Worm (Caenorhabditis elegans) whole organism, mixed stage, embryonic: ENCODE results near the gene F42G10.1.

Source experiments
- M03D4.4 ChIP-seq: sonication (generic microtip); optimal IDR thresholded peaks from 2 replicates; lab custom pipeline; 2017; ENCODE audit warnings: mild to moderate bottlenecking, missing genetic modification characterization, missing compliant biosample characterization
- bed-3 ChIP-seq: fragments of 200-800 bp; sonication (Bioruptor generic); optimal IDR thresholded peaks from 3 replicates; lab custom pipeline; 2018; ENCODE audit warnings: mild to moderate bottlenecking, missing genetic modification characterization, moderate library complexity, missing compliant biosample characterization
- blmp-1 ChIP-seq: fragments of 150-350 bp; optimal IDR thresholded peaks from 2 replicates; lab custom pipeline; 2014; ENCODE audit warnings: missing biosample characterization, missing genetic modification characterization
- ceh-39 ChIP-seq: fragments of 150-350 bp; optimal IDR thresholded peaks from 2 replicates; lab custom pipeline; 2014; ENCODE audit warnings: missing biosample characterization, missing genetic modification characterization
- ceh-43 ChIP-seq: fragments of 200-800 bp; sonication (Bioruptor generic); optimal IDR thresholded peaks from 2 replicates; lab custom pipeline; 2018; ENCODE audit warnings: mild to moderate bottlenecking, missing genetic modification characterization, moderate library complexity, missing compliant biosample characterization
- ceh-83 ChIP-seq: fragments of 200-800 bp; sonication (Bioruptor generic); optimal IDR thresholded peaks from 2 replicates; lab custom pipeline; 2018; ENCODE audit warnings: mild to moderate bottlenecking, missing genetic modification characterization, missing compliant biosample characterization
- ces-1 ChIP-seq: fragments of 150-350 bp; optimal IDR thresholded peaks from 2 replicates; lab custom pipeline; 2014; ENCODE audit warnings: missing biosample characterization, missing genetic modification reagents, missing genetic modification characterization
- drap-1 ChIP-seq: fragments of 200-800 bp; sonication (Bioruptor generic); optimal IDR thresholded peaks from 3 replicates; lab custom pipeline; 2018; ENCODE audit warnings: mild to moderate bottlenecking, missing genetic modification characterization, missing compliant biosample characterization
- elt-1 ChIP-seq: sonication (generic microtip); optimal IDR thresholded peaks from 2 replicates; lab custom pipeline; 2017; ENCODE audit warnings: missing genetic modification characterization, mild to moderate bottlenecking, missing compliant biosample characterization, antibody characterized with exemption, moderate library complexity, borderline replicate concordance; ENCODE audit not compliant: insufficient read depth
- elt-3 ChIP-seq: fragments of 150-350 bp; optimal IDR thresholded peaks from 2 replicates; lab custom pipeline; 2014; ENCODE audit warnings: missing biosample characterization, missing genetic modification characterization
- flh-1 ChIP-seq: fragments of 200-800 bp; sonication (Bioruptor generic); optimal IDR thresholded peaks from 2 replicates; lab custom pipeline; 2018; ENCODE audit warnings: mild to moderate bottlenecking, missing genetic modification characterization, moderate library complexity, missing compliant biosample characterization
- ham-2 ChIP-seq: fragments of 200-800 bp; sonication (Bioruptor generic); optimal IDR thresholded peaks from 2 replicates; lab custom pipeline; 2018; ENCODE audit warnings: mild to moderate bottlenecking, missing genetic modification characterization, missing compliant biosample characterization
- hlh-1 ChIP-seq: fragments of 150-350 bp; optimal IDR thresholded peaks from 2 replicates; lab custom pipeline; 2014; ENCODE audit warnings: missing biosample characterization, missing genetic modification reagents, missing genetic modification characterization
- lin-13 ChIP-seq: fragments of 150-350 bp; optimal IDR thresholded peaks from 2 replicates; lab custom pipeline; 2014; ENCODE audit warnings: missing biosample characterization, missing genetic modification characterization
- lin-32 ChIP-seq: fragments of 200-800 bp; sonication (Bioruptor generic); optimal IDR thresholded peaks from 2 replicates; lab custom pipeline; 2018; ENCODE audit warnings: mild to moderate bottlenecking, missing genetic modification characterization, missing compliant biosample characterization
- lsy-2 ChIP-seq: fragments of 150-350 bp; optimal IDR thresholded peaks from 2 replicates; lab custom pipeline; 2014; ENCODE audit warnings: missing biosample characterization, missing genetic modification characterization
- mab-5 ChIP-seq: fragments of 150-350 bp; optimal IDR thresholded peaks from 2 replicates; lab custom pipeline; 2014; ENCODE audit warnings: missing biosample characterization, missing genetic modification characterization
- mep-1 ChIP-seq: fragments of 150-350 bp; optimal IDR thresholded peaks from 2 replicates; lab custom pipeline; 2017; ENCODE audit warnings: missing biosample characterization, missing genetic modification reagents, missing genetic modification characterization, inconsistent platforms
- mls-2 ChIP-seq: sonication (generic microtip); optimal IDR thresholded peaks from 2 replicates; lab custom pipeline; 2016; ENCODE audit warnings: mild to moderate bottlenecking, missing genetic modification characterization, moderate library complexity, missing compliant biosample characterization
- nhr-12 ChIP-seq: fragments of 150-350 bp; optimal IDR thresholded peaks from 2 replicates; lab custom pipeline; 2014; ENCODE audit warnings: missing biosample characterization, missing genetic modification characterization
- nhr-2 ChIP-seq: fragments of 150-350 bp; optimal IDR thresholded peaks from 2 replicates; lab custom pipeline; 2014; ENCODE audit warnings: missing biosample characterization, missing genetic modification characterization
- nhr-28 ChIP-seq: fragments of 150-350 bp; optimal IDR thresholded peaks from 2 replicates; lab custom pipeline; 2014; ENCODE audit warnings: missing biosample characterization, missing genetic modification characterization
- nhr-76 ChIP-seq: sonication (generic microtip); optimal IDR thresholded peaks from 2 replicates; lab custom pipeline; 2017; ENCODE audit warnings: missing biosample characterization, missing genetic modification characterization
- sem-2 ChIP-seq: fragments of 200-800 bp; sonication (Bioruptor generic); optimal IDR thresholded peaks from 2 replicates; lab custom pipeline; 2018; ENCODE audit warnings: mild to moderate bottlenecking, missing genetic modification characterization, missing compliant biosample characterization
- snpc-4 ChIP-seq: fragments of 150-350 bp; optimal IDR thresholded peaks from 2 replicates; lab custom pipeline; 2014; ENCODE audit warnings: missing biosample characterization, missing genetic modification characterization
- sptf-1 ChIP-seq: sonication (generic microtip); optimal IDR thresholded peaks from 2 replicates; lab custom pipeline; 2017; ENCODE audit warnings: mild to moderate bottlenecking, missing genetic modification characterization, moderate library complexity, missing compliant biosample characterization
- tbx-8 ChIP-seq: fragments of 200-800 bp; sonication (Bioruptor generic); optimal IDR thresholded peaks from 2 replicates; lab custom pipeline; 2018; ENCODE audit warnings: mild to moderate bottlenecking, missing genetic modification characterization, moderate library complexity, missing compliant biosample characterization
- unc-39 ChIP-seq: fragments of 150-350 bp; optimal IDR thresholded peaks from 2 replicates; lab custom pipeline; 2014; ENCODE audit warnings: missing biosample characterization, missing genetic modification characterization
- unc-62 ChIP-seq: fragments of 150-350 bp; optimal IDR thresholded peaks from 2 replicates; lab custom pipeline; 2014; ENCODE audit warnings: missing biosample characterization, missing genetic modification reagents, missing genetic modification characterization
- zip-8 ChIP-seq: fragments of 150-350 bp; optimal IDR thresholded peaks from 2 replicates; lab custom pipeline; 2014; ENCODE audit warnings: missing biosample characterization, missing genetic modification characterization
- ztf-11 ChIP-seq: fragments of 150-350 bp; optimal IDR thresholded peaks from 2 replicates; lab custom pipeline; 2014; ENCODE audit warnings: missing biosample characterization, missing genetic modification characterization

The F42G10.1 gene

ce11 chrX:10058332-10058731 lies 36.4 kb upstream of the F42G10.1 start, which contains the start of gene ZC373.2:
TSS of gene ZC373.2 (minus strand) at chrX:10058432.
- TF ChIP-seq ceh-39 (tag; lab: Kevin White, UChicago) (no peak), ham-2 (GFP tag; lab: Kevin White, UChicago) (no peak), unc-39 (tag; lab: Kevin White, UChicago) (no peak), lin-32 (GFP tag; lab: Kevin White, UChicago) (no peak), mls-2 (no peak), mep-1 (tag; lab: Kevin White, UChicago) (no peak), ces-1 (GFP tag; lab: Kevin White, UChicago) (no peak), ztf-11 (tag; lab: Kevin White, UChicago) (no peak), mab-5 (tag; lab: Kevin White, UChicago) (no peak), ceh-83 (GFP tag; lab: Kevin White, UChicago) (no peak), unc-62 (no peak), nhr-12 (tag; lab: Kevin White, UChicago) (no peak), elt-3 (tag; lab: Kevin White, UChicago) (no peak), sptf-1 (tag; lab: Kevin White, UChicago) (no peak), drap-1 (GFP tag; lab: Kevin White, UChicago) (no peak), hlh-1 (tag; lab: Kevin White, UChicago) (no peak)

DNA sequence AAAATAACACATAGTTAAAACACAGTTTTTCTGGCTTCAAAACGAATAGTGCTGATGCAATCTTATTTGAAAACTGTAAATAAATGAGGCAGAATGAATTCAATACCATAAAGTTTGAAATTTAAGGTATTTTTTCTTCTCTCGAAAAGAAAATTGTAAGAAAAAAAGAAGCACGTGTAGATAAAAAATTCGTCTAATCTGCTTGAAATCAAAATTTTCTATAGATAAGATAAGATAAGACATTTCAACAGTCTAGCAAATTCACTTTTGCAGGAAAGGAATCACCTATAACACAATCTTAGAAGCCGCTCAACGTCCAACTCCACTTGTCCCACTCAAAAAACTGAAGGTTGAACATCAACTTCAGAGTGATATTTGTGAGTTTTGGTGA lies 32.4 kb upstream of the F42G10.1 start:
- TF ChIP-seq snpc-4: no peak
- no peak for TF ChIP-seq ceh-83 (GFP tag; lab: Kevin White, UChicago)
- TF ChIP-seq ceh-43: no peak
- TF ChIP-seq tbx-8 (GFP tag; lab: Kevin White, UChicago): no peak
- no peak for TF ChIP-seq nhr-28
- TF ChIP-seq M03D4.4: no peak
- no peak for TF ChIP-seq zip-8 (tag; lab: Kevin White, UChicago)
- TF ChIP-seq, all 35 proteins: peak for 0

ce11 chrX:10053742-10054409 lies 31.9 kb upstream of the F42G10.1 start, which contains the start of gene cbs-1:
TSS of gene cbs-1 (plus strand) at chrX:10054275.
- TF ChIP-seq elt-3 (tag; lab: Kevin White, UChicago) (no peak), ceh-43 (no peak), mls-2 (no peak), flh-1 (GFP tag; lab: Kevin White, UChicago) (no peak), ces-1 (GFP tag; lab: Kevin White, UChicago) (no peak), ztf-11 (tag; lab: Kevin White, UChicago) (no peak), snpc-4 (no peak), zip-8 (tag; lab: Kevin White, UChicago) (no peak), mab-5 (tag; lab: Kevin White, UChicago) (no peak), lin-13 (tag; lab: Kevin White, UChicago) (no peak), tbx-8 (GFP tag; lab: Kevin White, UChicago) (no peak), M03D4.4 (no peak), nhr-28 (no peak), ceh-39 (tag; lab: Kevin White, UChicago) (no peak), sem-2 (GFP tag; lab: Kevin White, UChicago) (no peak), nhr-2 (no peak), bed-3 (GFP tag; lab: Kevin White, UChicago) (no peak), mep-1 (tag; lab: Kevin White, UChicago) (no peak), unc-62 (no peak)

ce11 chrX:10051625-10052024 lies 29.7 kb upstream of the F42G10.1 start:
- no peak for TF ChIP-seq elt-1 (tag; lab: Kevin White, UChicago)
- no peak for TF ChIP-seq unc-62
- TF ChIP-seq ztf-11 (tag; lab: Kevin White, UChicago): no peak
- TF ChIP-seq nhr-76 (tag; lab: Kevin White, UChicago): no peak
- TF ChIP-seq zip-8 (tag; lab: Kevin White, UChicago): no peak
- no peak for TF ChIP-seq snpc-4
- TF ChIP-seq lsy-2 (tag; lab: Kevin White, UChicago): no peak
- no peak for TF ChIP-seq blmp-1 (tag; lab: Kevin White, UChicago)
- no peak for TF ChIP-seq nhr-28
- no peak for TF ChIP-seq drap-1 (GFP tag; lab: Kevin White, UChicago)
- TF ChIP-seq bed-3 (GFP tag; lab: Kevin White, UChicago): no peak
- TF ChIP-seq lin-32 (GFP tag; lab: Kevin White, UChicago): no peak
